Worm (Caenorhabditis elegans): Measurements from ENCODE around the gene ccf-1.

DNA sequence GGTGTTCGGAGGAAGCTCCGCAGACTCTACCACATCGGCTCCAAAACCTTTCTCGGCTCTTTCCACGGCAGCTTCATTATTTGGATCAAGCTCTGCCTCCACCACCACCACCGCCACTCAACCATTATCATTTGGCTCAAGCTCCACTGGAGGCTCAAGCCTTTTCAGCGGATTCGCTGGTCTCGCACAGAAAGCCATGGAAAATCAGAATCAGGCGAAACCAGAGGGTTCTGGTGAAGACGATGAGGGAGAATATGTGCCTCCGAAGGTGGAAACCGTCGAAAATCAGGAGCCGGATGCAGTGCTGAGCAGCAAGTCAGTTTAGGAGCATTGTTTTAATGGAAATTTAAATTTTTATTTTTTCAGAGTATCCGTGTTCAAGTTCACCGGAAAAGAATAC lies 2.9 kb downstream of the ccf-1 start:
- TF ChIP-seq unc-39 (tag; optimal IDR thresholded peaks at IDR 0.05) = no peak
- no peak for TF ChIP-seq R02D3.7 (tag; optimal IDR thresholded peaks at IDR 0.05)
- TF ChIP-seq lin-13 (GFP tag; optimal IDR thresholded peaks at IDR 0.05) = no peak
- no peak for TF ChIP-seq unc-62 (GFP tag; optimal IDR thresholded peaks at IDR 0.05)
- no peak for TF ChIP-seq ama-1 (optimal IDR thresholded peaks at IDR 0.05)
- no peak for TF ChIP-seq nhr-77 (tag; optimal IDR thresholded peaks at IDR 0.05)
